Fruit fly (Drosophila melanogaster): Measurements from ENCODE around the gene CG11537.

The CG11537 gene

DNA sequence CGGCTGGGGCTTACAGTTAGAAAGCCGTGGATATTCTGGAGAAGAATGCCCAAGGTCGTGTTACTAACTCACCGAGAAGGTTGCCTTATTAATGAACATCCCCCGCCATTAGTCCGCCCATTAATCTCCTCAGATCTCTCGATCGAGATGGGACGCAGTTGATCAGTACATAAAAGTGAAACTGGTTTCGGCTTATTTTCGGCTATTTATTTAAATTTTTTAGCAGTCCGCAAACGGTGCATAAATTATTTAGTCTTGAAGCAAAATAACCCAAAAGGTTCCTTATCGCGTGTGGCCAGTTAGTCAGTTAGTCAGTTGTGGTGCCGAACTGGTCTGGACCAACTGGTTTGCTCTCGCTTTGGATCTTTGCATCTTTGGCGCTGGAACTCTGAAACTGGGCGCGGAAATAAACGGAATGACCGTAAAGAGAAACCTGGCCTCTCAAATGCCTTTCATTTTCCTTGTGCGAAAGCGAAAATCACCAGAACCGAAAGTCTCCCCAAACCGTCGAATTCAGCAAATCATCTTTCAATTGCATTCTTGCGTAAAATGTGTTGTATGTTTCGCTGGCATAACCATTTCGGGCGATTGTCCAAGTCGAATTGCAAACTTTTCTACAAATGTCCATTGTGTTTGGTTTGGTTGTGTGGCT lies 44.4 kb downstream of the CG11537 start (continued):
- TF ChIP-seq pho (GFP tag; optimal IDR thresholded peaks at IDR 0.05), result no peak
- no peak for TF ChIP-seq sqz (GFP tag; optimal IDR thresholded peaks at IDR 0.05)
- peak; percentile 76 for TF ChIP-seq Blimp-1 (GFP tag; optimal IDR thresholded peaks at IDR 0.05)
- no peak for TF ChIP-seq kah (GFP tag; optimal IDR thresholded peaks at IDR 0.05)
- TF ChIP-seq ara (GFP tag; IDR thresholded peaks at IDR 0.05), result no peak
- peak; percentile 1 for TF ChIP-seq cwo (GFP tag; optimal IDR thresholded peaks at IDR 0.05)
- no peak for TF ChIP-seq CG7745 (tag; optimal IDR thresholded peaks at IDR 0.05)
- no peak for TF ChIP-seq CG4328 (GFP tag; optimal IDR thresholded peaks at IDR 0.05)
- TF ChIP-seq Mad (GFP tag; optimal IDR thresholded peaks at IDR 0.05), result no peak
- TF ChIP-seq Fer2 (tag; optimal IDR thresholded peaks at IDR 0.05), result no peak
- no peak for TF ChIP-seq CG1647 (GFP tag; optimal IDR thresholded peaks at IDR 0.05)
- no peak for TF ChIP-seq CG18011 (GFP tag; optimal IDR thresholded peaks at IDR 0.05)
- TF ChIP-seq peb (GFP tag; IDR thresholded peaks at IDR 0.05), result no peak
- no peak for TF ChIP-seq Sry-β (GFP tag; optimal IDR thresholded peaks at IDR 0.05)
- TF ChIP-seq Ets65A (GFP tag), result peak; percentile 72
- no peak for TF ChIP-seq slbo (GFP tag; IDR thresholded peaks at IDR 0.05)
- no peak for TF ChIP-seq ro (GFP tag; IDR thresholded peaks at IDR 0.05)
- TF ChIP-seq Scr (GFP tag; IDR thresholded peaks at IDR 0.05; ENCODE audit: partially characterized antibody), result no peak
- no peak for TF ChIP-seq NC2β (GFP tag; optimal IDR thresholded peaks at IDR 0.05)
- TF ChIP-seq klu (GFP tag; IDR thresholded peaks at IDR 0.05), result no peak
- no peak for TF ChIP-seq Asciz (GFP tag; optimal IDR thresholded peaks at IDR 0.05)
- no peak for TF ChIP-seq ftz-f1 (GFP tag; optimal IDR thresholded peaks at IDR 0.05)
- TF ChIP-seq CG14860 (GFP tag; IDR thresholded peaks at IDR 0.05; ENCODE audit: partially characterized antibody), result no peak
- no peak for TF ChIP-seq gfzf (GFP tag; optimal IDR thresholded peaks at IDR 0.05)
- TF ChIP-seq CG34224 (GFP tag; IDR thresholded peaks at IDR 0.05; ENCODE audit: partially characterized antibody), result no peak
- no peak for TF ChIP-seq CG18262 (tag; optimal IDR thresholded peaks at IDR 0.05)
- no peak for TF ChIP-seq Trl (optimal IDR thresholded peaks at IDR 0.05)
- no peak for TF ChIP-seq Trl (GFP tag; optimal IDR thresholded peaks at IDR 0.05)
- TF ChIP-seq CG10267 (tag; optimal IDR thresholded peaks at IDR 0.05), result no peak
- no peak for TF ChIP-seq psq (GFP tag; optimal IDR thresholded peaks at IDR 0.05)
- TF ChIP-seq abd-A (tag; optimal IDR thresholded peaks at IDR 0.05), result peak; percentile 70
- TF ChIP-seq maf-S (GFP tag; optimal IDR thresholded peaks at IDR 0.05), result no peak
- no peak for TF ChIP-seq Antp (GFP tag; optimal IDR thresholded peaks at IDR 0.05)

DNA sequence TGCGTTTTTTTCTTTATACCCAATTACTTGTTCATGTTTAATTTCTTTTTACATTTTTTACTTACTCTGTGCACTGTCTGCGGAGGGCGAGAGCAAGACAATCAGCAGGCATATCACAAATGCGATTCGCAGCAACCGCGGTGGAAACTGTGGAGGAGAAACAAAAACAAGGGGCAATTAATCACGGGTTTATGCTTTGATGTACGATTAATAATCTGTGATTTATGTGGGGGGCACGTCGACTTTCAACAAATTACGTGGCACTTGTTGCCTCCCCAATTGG lies 45.7 kb downstream of the CG11537 start:
- peak; percentile 50 for TF ChIP-seq Med (GFP tag)
- 0 out of 2 replicates have a peak, but pooled peaks have one; percentile 14 for TF ChIP-seq sna (GFP tag; IDR thresholded peaks at IDR 0.05; ENCODE audit: partially characterized antibody)
- TF ChIP-seq usp (GFP tag; optimal IDR thresholded peaks at IDR 0.05), result no peak
- TF ChIP-seq Bteb2 (GFP tag; optimal IDR thresholded peaks at IDR 0.05), result no peak
- TF ChIP-seq chinmo (GFP tag; IDR thresholded peaks at IDR 0.05; ENCODE audit: partially characterized antibody), result no peak
- no peak for TF ChIP-seq rib (GFP tag; IDR thresholded peaks at IDR 0.05)
- TF ChIP-seq nerfin-2 (GFP tag; IDR thresholded peaks at IDR 0.05; ENCODE audit: partially characterized antibody), result peak; percentile 49; the same call in 1 of the 2 replicates
- TF ChIP-seq CG18011 (GFP tag; optimal IDR thresholded peaks at IDR 0.05), result no peak
- TF ChIP-seq caup (GFP tag; optimal IDR thresholded peaks at IDR 0.05; ENCODE audit: severe bottlenecking), result no peak
- no peak for TF ChIP-seq ci (GFP tag; IDR thresholded peaks at IDR 0.05)
- no peak for TF ChIP-seq CG4730 (GFP tag; IDR thresholded peaks at IDR 0.05)
- TF ChIP-seq lov (optimal IDR thresholded peaks at IDR 0.05), result no peak
- no peak for TF ChIP-seq lov (GFP tag; IDR thresholded peaks at IDR 0.05)
- TF ChIP-seq sens (GFP tag), result peak; percentile 28
- no peak for TF ChIP-seq NK7.1 (GFP tag; optimal IDR thresholded peaks at IDR 0.05)
- no peak for TF ChIP-seq unc-4 (GFP tag; IDR thresholded peaks at IDR 0.05; ENCODE audit: partially characterized antibody)
- no peak for TF ChIP-seq wdn (GFP tag; IDR thresholded peaks at IDR 0.05)
- TF ChIP-seq slou (GFP tag; optimal IDR thresholded peaks at IDR 0.05), result no peak
- TF ChIP-seq ERR (GFP tag; optimal IDR thresholded peaks at IDR 0.05), result no peak
- TF ChIP-seq pb (GFP tag; optimal IDR thresholded peaks at IDR 0.05), result no peak
- TF ChIP-seq Hr39 (optimal IDR thresholded peaks at IDR 0.05), result no peak
- no peak for TF ChIP-seq psq (GFP tag; optimal IDR thresholded peaks at IDR 0.05)

All from whole organism, embryonic.